Fruit fly (Drosophila melanogaster) whole organism, embryonic: ENCODE results near the gene CG14913.
A peak's percentile ranks its signal among the peaks of the same experiment; 100 is the strongest.

ENCODE experiments used
- B-H2 ChIP-seq: fragments of 200-800 bp; sonication (Bioruptor generic); optimal IDR thresholded peaks from 2 replicates; lab custom pipeline; 2018; ENCODE audit warnings: missing biosample characterization, mild to moderate bottlenecking, missing genetic modification characterization
- BtbVII ChIP-seq: fragments of 200-800 bp; sonication (Bioruptor generic); optimal IDR thresholded peaks from 3 replicates; lab custom pipeline; 2017; ENCODE audit warnings: missing biosample characterization, mild to moderate bottlenecking, missing genetic modification characterization
- CG10209 ChIP-seq: fragments of 200-800 bp; sonication (Bioruptor generic); optimal IDR thresholded peaks from 3 replicates; lab custom pipeline; 2017; ENCODE audit warnings: missing biosample characterization, mild to moderate bottlenecking, missing genetic modification characterization, missing genetic modification reagents
- CG1024 ChIP-seq: fragments of 200-800 bp; sonication (Bioruptor generic); IDR thresholded peaks from 2 replicates; pipeline ENCODE4 v1.3.6; 2022; ENCODE audit warnings: missing biosample characterization, missing genetic modification characterization
- CG12104 ChIP-seq: fragments of 200-800 bp; sonication (Bioruptor generic); optimal IDR thresholded peaks from 3 replicates; lab custom pipeline; 2016; ENCODE audit warnings: missing biosample characterization, missing genetic modification characterization
- CG12155 ChIP-seq: fragments of 200-800 bp; sonication (Bioruptor generic); optimal IDR thresholded peaks from 3 replicates; lab custom pipeline; 2016; ENCODE audit warnings: missing biosample characterization, missing genetic modification characterization
- CG13123 ChIP-seq: fragments of 200-800 bp; sonication (Bioruptor generic); optimal IDR thresholded peaks from 2 replicates; lab custom pipeline; 2016; ENCODE audit warnings: missing biosample characterization, missing genetic modification characterization
- CG13624 ChIP-seq: fragments of 200-800 bp; sonication (Bioruptor generic); optimal IDR thresholded peaks from 2 replicates; lab custom pipeline; 2016; ENCODE audit warnings: missing biosample characterization, missing genetic modification characterization
- CG14965 ChIP-seq: fragments of 200-800 bp; sonication (Bioruptor generic); optimal IDR thresholded peaks from 2 replicates; lab custom pipeline; 2016; ENCODE audit warnings: missing biosample characterization, missing genetic modification characterization, borderline replicate concordance
- CG17612 ChIP-seq: fragments of 200-800 bp; sonication (Bioruptor generic); IDR thresholded peaks from 2 replicates; pipeline ENCODE4 v1.3.6; 2022; ENCODE audit warnings: missing biosample characterization, missing genetic modification characterization
- CG33213 ChIP-seq: fragments of 200-800 bp; sonication (Bioruptor generic); optimal IDR thresholded peaks from 3 replicates; lab custom pipeline; 2016; ENCODE audit warnings: missing biosample characterization, missing genetic modification characterization
- CG42726 ChIP-seq: fragments of 200-800 bp; sonication (Bioruptor generic); IDR thresholded peaks from 2 replicates; pipeline ENCODE4 v1.3.6; 2022; ENCODE audit warnings: missing biosample characterization, missing genetic modification characterization; ENCODE audit not compliant: partially characterized antibody
- CG4328 ChIP-seq: fragments of 200-800 bp; sonication (Bioruptor generic); optimal IDR thresholded peaks from 3 replicates; lab custom pipeline; 2017; ENCODE audit warnings: missing biosample characterization, missing genetic modification reagents, missing genetic modification characterization
- CG4404 ChIP-seq: fragments of 200-800 bp; sonication (Bioruptor generic); IDR thresholded peaks from 2 replicates; pipeline ENCODE4 v1.3.6; 2022; ENCODE audit warnings: missing biosample characterization, missing genetic modification characterization
- CG6765 ChIP-seq: fragments of 200-800 bp; sonication (Bioruptor generic); optimal IDR thresholded peaks from 3 replicates; lab custom pipeline; 2017; ENCODE audit warnings: missing biosample characterization, mild to moderate bottlenecking, missing genetic modification characterization
- CG6854 ChIP-seq: fragments of 200-800 bp; sonication (Bioruptor generic); optimal IDR thresholded peaks from 3 replicates; lab custom pipeline; 2017; ENCODE audit warnings: missing biosample characterization, mild to moderate bottlenecking, missing genetic modification characterization
- CG7963 ChIP-seq: fragments of 200-800 bp; sonication (Bioruptor generic); IDR thresholded peaks from 3 replicates; pipeline ENCODE4 v1.3.6; 2022; ENCODE audit warnings: missing biosample characterization, missing genetic modification characterization; ENCODE audit not compliant: partially characterized antibody
- CG9437 ChIP-seq: fragments of 200-800 bp; sonication (Bioruptor generic); optimal IDR thresholded peaks from 2 replicates; lab custom pipeline; 2018; ENCODE audit warnings: missing biosample characterization, mild to moderate bottlenecking, missing genetic modification characterization
- CG9932 ChIP-seq: fragments of 200-800 bp; sonication (Bioruptor generic); IDR thresholded peaks from 2 replicates; pipeline ENCODE4 v1.3.6; 2022; ENCODE audit warnings: missing biosample characterization, missing genetic modification characterization
- D19A ChIP-seq: fragments of 200-800 bp; optimal IDR thresholded peaks from 3 replicates; lab custom pipeline; 2019; ENCODE audit warnings: missing biosample characterization, mild to moderate bottlenecking, missing genetic modification characterization, moderate library complexity
- Doc2 ChIP-seq: fragments of 200-800 bp; sonication (Bioruptor generic); IDR thresholded peaks from 2 replicates; pipeline ENCODE4 v1.3.6; 2022; ENCODE audit warnings: missing biosample characterization, missing genetic modification characterization
- Eip74EF ChIP-seq, 2 experiments: fragments of 200-800 bp in 1 of 2; fragments of >200 bp in 1 of 2; sonication (Bioruptor generic) in 1 of 2; optimal IDR thresholded peaks; 2 replicates each; lab custom pipeline; 2017 to 2019; ENCODE audit warnings: missing biosample characterization in 2 of 2, missing genetic modification characterization in 2 of 2, mild to moderate bottlenecking in 1 of 2, moderate library complexity in 1 of 2
- H15 ChIP-seq: fragments of 200-800 bp; sonication (Bioruptor generic); IDR thresholded peaks from 3 replicates; pipeline ENCODE4 v1.3.6; 2022; ENCODE audit warnings: missing biosample characterization, missing genetic modification characterization
- Hr39 ChIP-seq: fragments of >200 bp; optimal IDR thresholded peaks from 2 replicates; lab custom pipeline; 2017
- Hr51 ChIP-seq, 2 experiments: fragments of 200-800 bp; sonication (Bioruptor generic); optimal IDR thresholded peaks; 2 replicates in 1 of 2; 3 replicates in 1 of 2; lab custom pipeline; 2016 to 2018; ENCODE audit warnings: missing biosample characterization in 2 of 2, missing genetic modification characterization in 2 of 2, mild to moderate bottlenecking in 1 of 2, moderate library complexity in 1 of 2
- Mad ChIP-seq: fragments of 200-800 bp; sonication (Bioruptor generic); optimal IDR thresholded peaks from 2 replicates; lab custom pipeline; 2016; ENCODE audit warnings: missing biosample characterization, missing genetic modification characterization
- Med ChIP-seq: fragments of 200-800 bp; sonication (Bioruptor generic); peaks from one replicate; lab custom pipeline; 2016; ENCODE audit warnings: missing biosample characterization, missing genetic modification characterization, mild to moderate bottlenecking, inconsistent platforms, moderate library complexity
- Nf-YB ChIP-seq: fragments of 200-800 bp; sonication (Bioruptor generic); optimal IDR thresholded peaks from 3 replicates; lab custom pipeline; 2019; ENCODE audit warnings: missing biosample characterization, mild to moderate bottlenecking, missing genetic modification characterization, moderate library complexity
- Ptx1 ChIP-seq: fragments of 200-800 bp; sonication (Bioruptor generic); IDR thresholded peaks from 2 replicates; pipeline ENCODE4 v1.3.6; 2022; ENCODE audit warnings: missing biosample characterization, missing genetic modification characterization
- Sox102F ChIP-seq: fragments of 200-800 bp; sonication (Bioruptor generic); optimal IDR thresholded peaks from 2 replicates; lab custom pipeline; 2018; ENCODE audit warnings: missing biosample characterization, mild to moderate bottlenecking, missing genetic modification characterization, moderate library complexity
- Stat92E ChIP-seq, 3 experiments: fragments of >200 bp in 2 of 3; fragments of 200-800 bp in 1 of 3; sonication (Bioruptor generic) in 1 of 3; optimal IDR thresholded peaks; 2 replicates each; lab custom pipeline; 2017 to 2019; ENCODE audit warnings: missing biosample characterization in 3 of 3, missing genetic modification characterization in 3 of 3, mild to moderate bottlenecking in 1 of 3, moderate library complexity in 1 of 3
- az2 ChIP-seq: fragments of 200-800 bp; sonication (Bioruptor generic); optimal IDR thresholded peaks from 3 replicates; lab custom pipeline; 2016; ENCODE audit warnings: missing biosample characterization, missing genetic modification characterization
- br ChIP-seq: fragments of >200 bp; optimal IDR thresholded peaks from 2 replicates; lab custom pipeline; 2017
- cg ChIP-seq: fragments of 200-800 bp; sonication (Bioruptor generic); optimal IDR thresholded peaks from 3 replicates; lab custom pipeline; 2019; ENCODE audit warnings: missing biosample characterization, mild to moderate bottlenecking, missing genetic modification characterization, moderate library complexity
- chm ChIP-seq: fragments of 200-800 bp; sonication (Bioruptor generic); IDR thresholded peaks from 2 replicates; pipeline ENCODE4 v1.3.6; 2022; ENCODE audit warnings: missing biosample characterization, missing genetic modification characterization
- gem ChIP-seq: fragments of 200-800 bp; sonication (Bioruptor generic); optimal IDR thresholded peaks from 2 replicates; lab custom pipeline; 2019; ENCODE audit warnings: missing biosample characterization, mild to moderate bottlenecking, missing genetic modification characterization, moderate library complexity
- gfzf ChIP-seq: fragments of 200-800 bp; sonication (Bioruptor generic); optimal IDR thresholded peaks from 2 replicates; lab custom pipeline; 2016; ENCODE audit warnings: missing biosample characterization, mild to moderate bottlenecking, missing genetic modification characterization, moderate library complexity
- gt ChIP-seq: fragments of 200-800 bp; sonication (Bioruptor generic); IDR thresholded peaks from 2 replicates; pipeline ENCODE4 v1.3.6; 2022; ENCODE audit warnings: missing biosample characterization, missing genetic modification characterization
- inv ChIP-seq: fragments of 200-800 bp; sonication (Bioruptor generic); IDR thresholded peaks from 2 replicates; pipeline ENCODE4 v1.3.6; 2022; ENCODE audit warnings: missing biosample characterization, missing genetic modification characterization; ENCODE audit not compliant: partially characterized antibody
- jigr1 ChIP-seq: fragments of 200-800 bp; sonication (Bioruptor generic); IDR thresholded peaks from 3 replicates; pipeline ENCODE4 v1.3.6; 2022; ENCODE audit warnings: missing biosample characterization, missing genetic modification characterization
- lab ChIP-seq: fragments of 200-800 bp; sonication (Bioruptor generic); optimal IDR thresholded peaks from 3 replicates; lab custom pipeline; 2017; ENCODE audit warnings: missing biosample characterization, missing genetic modification characterization, mild to moderate bottlenecking, moderate library complexity, missing genetic modification reagents
- lilli ChIP-seq: fragments of 200-800 bp; sonication (Bioruptor generic); optimal IDR thresholded peaks from 3 replicates; lab custom pipeline; 2016; ENCODE audit warnings: missing biosample characterization, missing genetic modification characterization
- luna ChIP-seq: fragments of 200-800 bp; sonication (Bioruptor generic); optimal IDR thresholded peaks from 2 replicates; lab custom pipeline; 2016; ENCODE audit warnings: missing biosample characterization, missing genetic modification characterization
- mam ChIP-seq: fragments of 200-800 bp; sonication (Bioruptor generic); optimal IDR thresholded peaks from 3 replicates; lab custom pipeline; 2016; ENCODE audit warnings: missing biosample characterization, missing genetic modification characterization
- nerfin-1 ChIP-seq: fragments of 200-800 bp; sonication (Bioruptor generic); optimal IDR thresholded peaks from 3 replicates; lab custom pipeline; 2019; ENCODE audit warnings: missing biosample characterization, mild to moderate bottlenecking, missing genetic modification characterization, moderate library complexity
- pita ChIP-seq: fragments of 200-800 bp; sonication (Bioruptor generic); optimal IDR thresholded peaks from 2 replicates; lab custom pipeline; 2017; ENCODE audit warnings: missing biosample characterization, mild to moderate bottlenecking, missing genetic modification characterization
- pros ChIP-seq: fragments of 200-800 bp; sonication (Bioruptor generic); optimal IDR thresholded peaks from 3 replicates; lab custom pipeline; 2019; ENCODE audit warnings: missing biosample characterization, mild to moderate bottlenecking, missing genetic modification characterization, moderate library complexity
- tx ChIP-seq: fragments of 200-800 bp; sonication (Bioruptor generic); optimal IDR thresholded peaks from 2 replicates; lab custom pipeline; 2016; ENCODE audit warnings: missing biosample characterization, missing genetic modification characterization
- vfl ChIP-seq: fragments of 200-800 bp; sonication (Bioruptor generic); optimal IDR thresholded peaks from 2 replicates; lab custom pipeline; 2016; ENCODE audit warnings: missing biosample characterization, missing genetic modification characterization

Gene CG14913

DNA sequence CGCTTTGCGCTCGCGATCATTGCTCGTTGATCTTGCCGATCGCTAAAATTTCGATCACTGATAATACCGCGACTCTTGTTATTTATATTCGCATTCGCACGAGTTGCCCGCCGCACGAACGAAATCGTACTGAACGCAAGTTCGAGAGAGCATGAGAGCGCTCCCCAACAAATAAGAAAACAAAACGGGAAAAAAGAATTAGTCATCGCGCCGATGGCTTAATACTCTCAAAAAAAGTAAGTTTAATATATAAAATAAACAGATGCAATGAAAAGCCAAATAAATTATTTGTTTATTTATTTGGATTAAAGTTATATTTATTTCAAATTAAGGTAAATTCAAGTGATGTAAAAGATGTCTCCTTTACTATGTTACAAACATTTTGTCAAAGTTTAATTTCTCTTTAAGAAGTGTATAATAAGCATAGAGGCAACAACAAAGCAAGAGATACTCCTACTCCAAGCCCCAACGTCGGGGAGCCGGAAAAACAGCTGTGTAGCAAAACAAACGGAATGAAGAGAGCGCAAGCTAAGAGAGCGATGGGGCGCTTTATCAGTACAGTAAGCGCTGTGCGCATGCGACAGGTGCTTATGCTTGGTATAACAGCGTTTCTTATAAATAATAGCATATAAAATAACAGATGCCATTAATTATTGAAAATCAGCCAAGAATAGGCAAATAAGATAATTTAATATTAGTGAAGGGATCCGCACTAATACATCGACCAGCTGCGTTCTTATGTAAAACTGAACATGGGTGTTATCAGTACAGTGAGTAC, 40.7 kb downstream of the CG14913 start (continued):
- TF ChIP-seq Mad (peak; percentile 75), br (lab: Kevin White, UChicago) (no peak), pita (GFP tag; lab: Kevin White, UChicago) (no peak), cg (GFP tag; lab: Kevin White, UChicago) (no peak), CG6765 (GFP tag; lab: Kevin White, UChicago) (peak; percentile 49), Hr39 (lab: Kevin White, UChicago) (no peak), CG33213 (no peak), CG13624 (peak; percentile 0), inv (GFP tag; lab: Robert Waterston, UW) (no peak), luna (GFP tag; lab: Kevin White, UChicago) (no peak), jigr1 (peak; percentile 77; the same call in 2 of the 3 replicates), Hr51 (GFP tag; optimal IDR thresholded peaks at IDR 0.05; lab: Kevin White, UChicago) (peak; percentile 24 to 79), CG6854 (GFP tag; lab: Kevin White, UChicago) (peak; percentile 79), CG42726 (GFP tag; lab: Robert Waterston, UW) (no peak), az2 (GFP tag; lab: Kevin White, UChicago) (peak; percentile 80), gfzf (no peak), Med (GFP tag; lab: Kevin White, UChicago) (peak; percentile 87), pros (GFP tag; lab: Kevin White, UChicago) (no peak), CG4328 (GFP tag; lab: Kevin White, UChicago) (peak; percentile 58), lilli (GFP tag; lab: Kevin White, UChicago) (peak; percentile 77), CG13123 (GFP tag; lab: Kevin White, UChicago) (peak; percentile 1), CG10209 (GFP tag; lab: Kevin White, UChicago) (peak; percentile 79), Doc2 (GFP tag; lab: Robert Waterston, UW) (no peak), gt (no peak), CG12155 (GFP tag; lab: Kevin White, UChicago) (peak; percentile 44), CG1024 (GFP tag; lab: Robert Waterston, UW) (peak; percentile 45; the same call in 1 of the 2 replicates), gem (tag; lab: Kevin White, UChicago) (peak; percentile 79), BtbVII (peak; percentile 75), CG7963 (GFP tag; lab: Robert Waterston, UW) (no peak), B-H2 (peak; percentile 19), CG9932 (GFP tag; lab: Robert Waterston, UW) (peak; percentile 74), CG17612 (no peak), CG4404 (peak; percentile 7; the same call in 1 of the 2 replicates), H15 (GFP tag; lab: Robert Waterston, UW) (no peak; the same call in 2 of the 3 replicates), Sox102F (GFP tag; lab: Kevin White, UChicago) (peak; percentile 72), Eip74EF (GFP tag; optimal IDR thresholded peaks at IDR 0.05; lab: Kevin White, UChicago) (peak in 1 of 2 experiments; percentile 76), nerfin-1 (peak; percentile 63), D19A (tag; lab: Kevin White, UChicago) (peak; percentile 99), tx (GFP tag; lab: Kevin White, UChicago) (peak; percentile 50), CG12104 (GFP tag; lab: Kevin White, UChicago) (peak; percentile 62), chm (peak; percentile 22), vfl (peak; percentile 26), CG14965 (GFP tag; lab: Kevin White, UChicago) (no peak), Ptx1 (GFP tag; lab: Robert Waterston, UW) (peak; percentile 92), Stat92E (GFP tag; optimal IDR thresholded peaks at IDR 0.05; lab: Kevin White, UChicago) (peak in 1 of 3 experiments; percentile 9), Nf-YB (GFP tag; lab: Kevin White, UChicago) (peak; percentile 45), CG9437 (GFP tag; lab: Kevin White, UChicago) (peak; percentile 73), lab (GFP tag; lab: Kevin White, UChicago) (peak; percentile 35), mam (GFP tag; lab: Kevin White, UChicago) (peak; percentile 46)
